Fruit fly (Drosophila melanogaster): ENCODE data around the gene gudu.

Gene gudu

DNA sequence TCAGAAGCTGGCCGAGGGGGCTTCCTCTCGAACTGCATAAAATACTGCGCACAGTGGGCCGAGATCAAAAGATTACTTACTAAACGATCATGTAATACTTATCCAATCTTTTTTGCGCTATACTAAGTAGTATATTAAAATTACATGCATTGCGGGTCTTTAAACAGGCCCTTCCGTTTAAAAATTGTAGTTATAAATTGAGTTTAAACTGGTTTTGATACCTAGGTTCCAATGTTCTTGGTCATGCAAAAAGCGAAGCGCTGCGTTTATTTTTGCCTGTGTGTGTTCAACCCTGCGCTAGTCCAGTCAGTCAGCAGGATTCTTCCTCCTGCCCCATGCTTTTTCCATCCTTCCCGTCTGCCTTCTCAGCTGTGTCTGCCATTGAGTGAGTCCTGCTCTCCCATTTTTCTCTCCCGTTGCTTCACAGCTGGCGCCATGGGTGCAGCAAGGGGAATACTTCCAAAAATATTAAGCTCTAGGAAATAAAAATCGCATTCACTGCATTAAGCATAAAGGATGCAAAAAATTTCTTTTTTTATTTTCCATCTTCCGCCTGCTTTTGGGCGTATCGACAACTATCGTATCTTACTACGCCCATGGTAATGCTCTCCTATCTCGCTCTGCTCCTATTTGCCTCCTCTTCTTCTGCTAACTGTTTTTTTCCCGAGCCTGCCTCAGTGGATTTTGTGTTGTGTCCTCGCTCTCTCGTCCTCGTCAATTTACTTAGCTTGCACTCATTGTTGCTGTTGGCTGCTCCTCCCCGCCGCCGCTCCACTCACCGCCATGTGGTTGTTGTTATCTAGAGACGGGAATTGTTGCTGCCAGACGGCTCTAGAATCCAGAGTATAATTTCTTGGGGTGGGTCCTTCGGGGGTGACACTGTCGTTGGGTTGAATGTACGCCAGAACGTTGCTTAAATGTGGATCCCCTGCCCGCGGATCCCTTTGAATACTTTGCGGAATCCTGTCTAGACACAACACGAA lies 32.3 kb downstream of the gudu start (continued):
- TF ChIP-seq gsb-n (tag; optimal IDR thresholded peaks at IDR 0.05) (peak; percentile 11), stc (GFP tag; IDR thresholded peaks at IDR 0.05) (no peak), jumu (GFP tag; optimal IDR thresholded peaks at IDR 0.05) (peak; percentile 17), CG17829 (tag; optimal IDR thresholded peaks at IDR 0.05) (no peak), wor (GFP tag; IDR thresholded peaks at IDR 0.05) (no peak), prd (optimal IDR thresholded peaks at IDR 0.05) (no peak), prd (GFP tag; IDR thresholded peaks at IDR 0.05) (peak; percentile 81), seq (GFP tag; IDR thresholded peaks at IDR 0.05) (no peak), sqz (GFP tag; optimal IDR thresholded peaks at IDR 0.05) (no peak), fd96Cb (tag; optimal IDR thresholded peaks at IDR 0.05) (peak; percentile 38), lbe (GFP tag; optimal IDR thresholded peaks at IDR 0.05) (peak; percentile 80), CG9876 (GFP tag; optimal IDR thresholded peaks at IDR 0.05) (peak; percentile 77), Hey (tag; optimal IDR thresholded peaks at IDR 0.05) (no peak), YL-1 (GFP tag; optimal IDR thresholded peaks at IDR 0.05) (no peak), CG12391 (tag; optimal IDR thresholded peaks at IDR 0.05) (peak; percentile 65), CG5953 (GFP tag; IDR thresholded peaks at IDR 0.05) (peak; percentile 57; the same call in 1 of the 2 replicates), CG15696 (tag; optimal IDR thresholded peaks at IDR 0.05) (no peak), ap (GFP tag; IDR thresholded peaks at IDR 0.05) (no peak), row (GFP tag; IDR thresholded peaks at IDR 0.05) (peak; percentile 85), NFAT (GFP tag; IDR thresholded peaks at IDR 0.05) (peak; percentile 65), CG34376 (GFP tag; optimal IDR thresholded peaks at IDR 0.05) (no peak), corto (GFP tag; optimal IDR thresholded peaks at IDR 0.05) (peak; percentile 86), CG10209 (GFP tag; optimal IDR thresholded peaks at IDR 0.05) (peak; percentile 52), CG7556 (GFP tag; optimal IDR thresholded peaks at IDR 0.05) (peak; percentile 78), p53 (GFP tag; optimal IDR thresholded peaks at IDR 0.05) (no peak), hbn (GFP tag; IDR thresholded peaks at IDR 0.05; ENCODE audit: partially characterized antibody) (no peak), ATbp (GFP tag; optimal IDR thresholded peaks at IDR 0.05) (peak; percentile 57), ci (GFP tag; IDR thresholded peaks at IDR 0.05) (peak; percentile 81), esg (GFP tag; conservative IDR thresholded peaks at IDR 0.05) (peak; percentile 55; the same call in 1 of the 2 replicates), CG6765 (GFP tag; optimal IDR thresholded peaks at IDR 0.05) (no peak), Dll (GFP tag; IDR thresholded peaks at IDR 0.05; ENCODE audit: partially characterized antibody) (no peak), CG8765 (GFP tag; IDR thresholded peaks at IDR 0.05) (no peak; the same call in 1 of the 2 replicates), onecut (GFP tag; IDR thresholded peaks at IDR 0.05) (peak; percentile 38), knrl (GFP tag; IDR thresholded peaks at IDR 0.05; ENCODE audit: partially characterized antibody) (no peak), NC2α (GFP tag; optimal IDR thresholded peaks at IDR 0.05) (no peak), Rx (GFP tag; IDR thresholded peaks at IDR 0.05) (peak; percentile 59), CG6654 (GFP tag; optimal IDR thresholded peaks at IDR 0.05) (no peak), Max (GFP tag; optimal IDR thresholded peaks at IDR 0.05) (no peak), tx (GFP tag; optimal IDR thresholded peaks at IDR 0.05) (peak; percentile 68), CHES-1-like (GFP tag; optimal IDR thresholded peaks at IDR 0.05) (peak; percentile 81), CG32767 (GFP tag; IDR thresholded peaks at IDR 0.05) (no peak), CG4707 (GFP tag; optimal IDR thresholded peaks at IDR 0.05) (no peak), CG11723 (GFP tag; optimal IDR thresholded peaks at IDR 0.05) (no peak), CG2116 (GFP tag; optimal IDR thresholded peaks at IDR 0.05) (peak; percentile 7), lilli (GFP tag; optimal IDR thresholded peaks at IDR 0.05) (peak; percentile 90), CG3847 (GFP tag; IDR thresholded peaks at IDR 0.05) (peak; percentile 62; the same call in 1 of the 2 replicates), hkb (optimal IDR thresholded peaks at IDR 0.05) (no peak), hkb (GFP tag; IDR thresholded peaks at IDR 0.05) (peak; percentile 60), Hr51 (GFP tag; optimal IDR thresholded peaks at IDR 0.05) (peak; percentile 20 to 48)

Data from whole organism, embryonic.